Worm (Caenorhabditis elegans): ENCODE measurements around the gene F26H11.8.
A peak's percentile ranks its signal among the peaks of the same experiment; 100 is the strongest.

Gene F26H11.8

ce11 chrII:14349356-14349923 is 38.9 kb upstream of the F26H11.8 start, which contains the start of the genes Y54G11A.17, lin-7 and elof-1 (continued):
- TF ChIP-seq lsy-2 (tag; optimal IDR thresholded peaks at IDR 0.05) (peak; percentile 99 to 100), unc-86 (tag; optimal IDR thresholded peaks at IDR 0.05) (peak; percentile 77), mab-9 (GFP tag; IDR thresholded peaks at IDR 0.05) (no peak; the same call in 1 of the 2 replicates), nhr-19 (GFP tag; conservative IDR thresholded peaks at IDR 0.05) (peak; percentile 81), efl-1 (optimal IDR thresholded peaks at IDR 0.05) (peak; percentile 91 to 93), efl-1 (GFP tag; optimal IDR thresholded peaks at IDR 0.05 in 1 of 2) (peak; percentile 88 to 98), nhr-85 (tag) (peak; percentile 86), ces-1 (GFP tag; optimal IDR thresholded peaks at IDR 0.05) (no peak), blmp-1 (tag; optimal IDR thresholded peaks at IDR 0.05) (peak; percentile 73), zip-4 (GFP tag; optimal IDR thresholded peaks at IDR 0.05) (peak; percentile 61), unc-130 (tag; optimal IDR thresholded peaks at IDR 0.05) (peak; percentile 99), grh-1 (GFP tag; IDR thresholded peaks at IDR 0.05) (peak; percentile 54), ceh-8 (GFP tag; optimal IDR thresholded peaks at IDR 0.05) (peak; percentile 25), lir-3 (tag; optimal IDR thresholded peaks at IDR 0.05; ENCODE audit: poor library complexity) (peak; percentile 75), nhr-47 (tag; optimal IDR thresholded peaks at IDR 0.05) (peak; percentile 89), pag-3 (tag; optimal IDR thresholded peaks at IDR 0.05; ENCODE audit: borderline replicate concordance, insufficient read depth) (peak; percentile 15), ceh-82 (tag; optimal IDR thresholded peaks at IDR 0.05) (peak; percentile 82 to 96 (median 86)), swsn-7 (tag; optimal IDR thresholded peaks at IDR 0.05) (peak; percentile 79), unc-98 (GFP tag; IDR thresholded peaks at IDR 0.05) (no peak), egl-27 (tag; optimal IDR thresholded peaks at IDR 0.05) (no peak), nhr-28 (tag; optimal IDR thresholded peaks at IDR 0.05) (no peak), F16B12.6 (tag; optimal IDR thresholded peaks at IDR 0.05) (peak; percentile 99), unc-30 (tag; optimal IDR thresholded peaks at IDR 0.05) (no peak), xbp-1 (tag; optimal IDR thresholded peaks at IDR 0.05) (peak; percentile 85), C34B4.2 (tag; optimal IDR thresholded peaks at IDR 0.05) (no peak), mep-1 (tag; optimal IDR thresholded peaks at IDR 0.05) (peak; percentile 97), aha-1 (tag; optimal IDR thresholded peaks at IDR 0.05) (peak; percentile 12), lin-39 (tag; optimal IDR thresholded peaks at IDR 0.05) (peak; percentile 49), nhr-71 (tag; optimal IDR thresholded peaks at IDR 0.05) (peak; percentile 90), lin-13 (GFP tag; optimal IDR thresholded peaks at IDR 0.05) (peak; percentile 86), jun-1 (tag; optimal IDR thresholded peaks at IDR 0.05) (peak; percentile 78), nhr-90 (tag; optimal IDR thresholded peaks at IDR 0.05; ENCODE audit: poor library complexity) (peak; percentile 73), pax-3 (tag; optimal IDR thresholded peaks at IDR 0.05) (peak; percentile 63), C04F5.9 (tag; optimal IDR thresholded peaks at IDR 0.05) (peak; percentile 55), ztf-4 (tag; optimal IDR thresholded peaks at IDR 0.05) (peak; percentile 44), snpc-4 (tag; optimal IDR thresholded peaks at IDR 0.05) (peak; percentile 88), tlp-1 (tag; optimal IDR thresholded peaks at IDR 0.05) (no peak), egl-13 (tag; optimal IDR thresholded peaks at IDR 0.05) (peak; percentile 52)

- TF ChIP-seq snu-23 (GFP tag; optimal IDR thresholded peaks at IDR 0.05) (peak; percentile 3), nhr-85 (tag) (peak; percentile 60), lsy-2 (tag; optimal IDR thresholded peaks at IDR 0.05) (peak in 1 of 2 experiments; percentile 23), C04F5.9 (tag; optimal IDR thresholded peaks at IDR 0.05) (no peak), nhr-71 (tag; optimal IDR thresholded peaks at IDR 0.05) (peak; percentile 5)
Observed at ce11 chrII:14350768-14351167, 37.5 kb upstream of the F26H11.8 start.

- no peak for TF ChIP-seq nhr-12 (tag; optimal IDR thresholded peaks at IDR 0.05)
- no peak for TF ChIP-seq hlh-4 (tag; optimal IDR thresholded peaks at IDR 0.05)
- TF ChIP-seq unc-62 (GFP tag; optimal IDR thresholded peaks at IDR 0.05): no peak
- TF ChIP-seq ceh-82 (tag; optimal IDR thresholded peaks at IDR 0.05): no peak
- no peak for TF ChIP-seq C16A3.4 (tag; optimal IDR thresholded peaks at IDR 0.05)
Observed at ce11 chrII:14351352-14351751, 37.0 kb upstream of the F26H11.8 start.

Data from whole organism, L1 larva.